In the genomic region with DNA sequence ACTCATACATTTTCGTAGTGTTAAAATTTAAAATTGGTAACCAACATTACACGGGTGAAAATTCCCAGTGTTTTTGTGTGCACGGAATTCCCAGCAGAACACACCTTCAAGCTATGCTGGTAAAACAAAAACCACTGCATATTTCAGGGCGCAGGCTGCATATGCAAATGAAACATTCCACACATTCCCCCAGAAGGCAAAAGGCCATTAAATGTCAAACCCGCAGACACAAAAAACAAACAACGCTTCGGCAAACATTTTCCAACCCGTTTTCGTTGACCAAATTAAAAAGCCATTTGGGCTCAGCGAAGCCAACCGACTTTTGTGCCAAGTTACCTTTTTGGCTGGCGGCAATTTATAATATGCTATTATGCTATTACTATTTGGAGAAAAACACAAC, we compare ENCODE assay signal across 2 fruit fly cellular contexts.
A peak's percentile ranks its signal among the peaks of the same experiment; 100 is the strongest.
TF ChIP-seq lines count a peak whose summit lies in the region.

No protein-coding gene starts in this region.

- no peak for TF ChIP-seq CTCF in whole organism, embryonic (GFP tag; optimal IDR thresholded peaks at IDR 0.05; lab: Kevin White, UChicago)

TF ChIP-seq in whole organism, embryonic, 481 proteins besides CTCF, POLR2A, EP300 and RAD21 (continues in another document):
- no peak for TF ChIP-seq kay (GFP tag; optimal IDR thresholded peaks at IDR 0.05; lab: Kevin White, UChicago)
- TF ChIP-seq CG12155 (GFP tag; optimal IDR thresholded peaks at IDR 0.05; lab: Kevin White, UChicago), result no peak
- TF ChIP-seq CG12769 (tag; optimal IDR thresholded peaks at IDR 0.05; lab: Kevin White, UChicago), result peak; percentile 79
- no peak for TF ChIP-seq z (GFP tag; IDR thresholded peaks at IDR 0.05; lab: Robert Waterston, UW)
- TF ChIP-seq vvl (GFP tag; IDR thresholded peaks at IDR 0.05; lab: Robert Waterston, UW), result peak; percentile 85
- no peak for TF ChIP-seq CG12104 (GFP tag; optimal IDR thresholded peaks at IDR 0.05; lab: Kevin White, UChicago)
- TF ChIP-seq CG10979 (tag; optimal IDR thresholded peaks at IDR 0.05; lab: Kevin White, UChicago), result no peak
- TF ChIP-seq CG8388 (GFP tag; optimal IDR thresholded peaks at IDR 0.05; lab: Kevin White, UChicago), result no peak
- TF ChIP-seq CG3163 (GFP tag; optimal IDR thresholded peaks at IDR 0.05; lab: Kevin White, UChicago), result no peak
- TF ChIP-seq CG15073 (GFP tag; optimal IDR thresholded peaks at IDR 0.05; lab: Kevin White, UChicago), result no peak
- TF ChIP-seq CG14050 (GFP tag; IDR thresholded peaks at IDR 0.05; lab: Robert Waterston, UW), result no peak
- no peak for TF ChIP-seq Meics (GFP tag; optimal IDR thresholded peaks at IDR 0.05; lab: Kevin White, UChicago)
- TF ChIP-seq Med (GFP tag; lab: Kevin White, UChicago), result peak; percentile 65
- no peak for TF ChIP-seq bbx (GFP tag; IDR thresholded peaks at IDR 0.05; lab: Robert Waterston, UW; ENCODE audit: partially characterized antibody)
- TF ChIP-seq CG16813 (GFP tag; IDR thresholded peaks at IDR 0.05; lab: Robert Waterston, UW; ENCODE audit: partially characterized antibody), result no peak
- TF ChIP-seq CG7928 (GFP tag; optimal IDR thresholded peaks at IDR 0.05; lab: Kevin White, UChicago), result no peak
- TF ChIP-seq CG42726 (GFP tag; IDR thresholded peaks at IDR 0.05; lab: Robert Waterston, UW; ENCODE audit: partially characterized antibody), result no peak
- no peak for TF ChIP-seq HmgD (GFP tag; optimal IDR thresholded peaks at IDR 0.05; lab: Kevin White, UChicago)
- TF ChIP-seq Awh (GFP tag; IDR thresholded peaks at IDR 0.05; lab: Robert Waterston, UW), result peak; percentile 23; the same call in 1 of the 2 replicates
- TF ChIP-seq abd-A (tag; optimal IDR thresholded peaks at IDR 0.05; lab: Kevin White, UChicago), result peak; percentile 87
- TF ChIP-seq fd102C (GFP tag; optimal IDR thresholded peaks at IDR 0.05; lab: Kevin White, UChicago), result no peak
- TF ChIP-seq sens (GFP tag; lab: Kevin White, UChicago), result no peak
- TF ChIP-seq sd (tag; optimal IDR thresholded peaks at IDR 0.05; lab: Kevin White, UChicago), result peak; percentile 99
- TF ChIP-seq chinmo (GFP tag; IDR thresholded peaks at IDR 0.05; lab: Robert Waterston, UW; ENCODE audit: partially characterized antibody), result peak; percentile 76; the same call in 2 of the 4 replicates
- peak; percentile 4 for TF ChIP-seq Fer3 (tag; optimal IDR thresholded peaks at IDR 0.05; lab: Kevin White, UChicago)
- TF ChIP-seq CG9437 (GFP tag; optimal IDR thresholded peaks at IDR 0.05; lab: Kevin White, UChicago), result no peak
- TF ChIP-seq Deaf1 (tag; optimal IDR thresholded peaks at IDR 0.05; lab: Kevin White, UChicago), result peak; percentile 2
- no peak for TF ChIP-seq psq (GFP tag; optimal IDR thresholded peaks at IDR 0.05; lab: Kevin White, UChicago)
- peak; percentile 27; the same call in 1 of the 2 replicates for TF ChIP-seq CG14441 (GFP tag; IDR thresholded peaks at IDR 0.05; lab: Robert Waterston, UW)
- peak; percentile 13 for TF ChIP-seq kni (GFP tag; optimal IDR thresholded peaks at IDR 0.05; lab: Kevin White, UChicago)
- no peak for TF ChIP-seq CG6765 (GFP tag; optimal IDR thresholded peaks at IDR 0.05; lab: Kevin White, UChicago)
- TF ChIP-seq cwo (GFP tag; optimal IDR thresholded peaks at IDR 0.05; lab: Kevin White, UChicago), result no peak
- TF ChIP-seq CG18764 (GFP tag; optimal IDR thresholded peaks at IDR 0.05; lab: Kevin White, UChicago), result no peak
- no peak for TF ChIP-seq Poxn (GFP tag; IDR thresholded peaks at IDR 0.05; lab: Robert Waterston, UW)
- TF ChIP-seq eve (GFP tag; optimal IDR thresholded peaks at IDR 0.05; lab: Kevin White, UChicago), result no peak
- peak; percentile 17 for TF ChIP-seq CG13894 (tag; optimal IDR thresholded peaks at IDR 0.05; lab: Kevin White, UChicago)
- TF ChIP-seq Bteb2 (GFP tag; optimal IDR thresholded peaks at IDR 0.05; lab: Kevin White, UChicago), result no peak
- TF ChIP-seq tio (GFP tag; optimal IDR thresholded peaks at IDR 0.05; lab: Kevin White, UChicago), result no peak
- TF ChIP-seq CG10147 (GFP tag; optimal IDR thresholded peaks at IDR 0.05; lab: Kevin White, UChicago), result no peak
- no peak for TF ChIP-seq wor (GFP tag; IDR thresholded peaks at IDR 0.05; lab: Robert Waterston, UW)
- TF ChIP-seq mld (GFP tag; IDR thresholded peaks at IDR 0.05; lab: Robert Waterston, UW; ENCODE audit: partially characterized antibody), result no peak
- TF ChIP-seq BtbVII (GFP tag; optimal IDR thresholded peaks at IDR 0.05; lab: Kevin White, UChicago), result no peak
- TF ChIP-seq da (GFP tag; optimal IDR thresholded peaks at IDR 0.05; lab: Kevin White, UChicago), result no peak
- peak; percentile 28 for TF ChIP-seq CG15269 (tag; optimal IDR thresholded peaks at IDR 0.05; lab: Kevin White, UChicago)

TF ChIP-seq in whole organism, prepupa, 60 proteins besides CTCF, POLR2A, EP300 and RAD21:
- TF ChIP-seq Eip78C (GFP tag; lab: Kevin White, UChicago) (peak; percentile 9), acj6 (GFP tag; optimal IDR thresholded peaks at IDR 0.05; lab: Kevin White, UChicago) (no peak)
TF ChIP-seq in whole organism, prepupa: peak in this region for 1.
